Worm (Caenorhabditis elegans) whole organism, L2 larva: ENCODE data around the gene cyp-13B2.
A peak's percentile ranks its signal among the peaks of the same experiment; 100 is the strongest.

Source experiments
- C34F6.9 ChIP-seq: fragments of 150-350 bp; optimal IDR thresholded peaks from 2 replicates; lab custom pipeline; 2014; ENCODE audit warnings: missing biosample characterization, missing genetic modification characterization
- F13H6.1 ChIP-seq: sonication (generic microtip); optimal IDR thresholded peaks from 2 replicates; lab custom pipeline; 2016; ENCODE audit warnings: missing genetic modification characterization, missing compliant biosample characterization
- R02D3.7 ChIP-seq: fragments of 150-350 bp; optimal IDR thresholded peaks from 2 replicates; lab custom pipeline; 2014; ENCODE audit warnings: missing biosample characterization, missing genetic modification characterization
- Y55F3AM.14 ChIP-seq: fragments of 200-800 bp; sonication (Bioruptor generic); optimal IDR thresholded peaks from 2 replicates; lab custom pipeline; 2018; ENCODE audit warnings: mild to moderate bottlenecking, missing genetic modification characterization, missing compliant biosample characterization
- ZK546.5 ChIP-seq: sonication (generic microtip); optimal IDR thresholded peaks from 2 replicates; lab custom pipeline; 2017; ENCODE audit warnings: missing biosample characterization, missing genetic modification characterization
- alr-1 ChIP-seq: fragments of 150-350 bp; optimal IDR thresholded peaks from 2 replicates; lab custom pipeline; 2014; ENCODE audit warnings: missing biosample characterization, missing genetic modification characterization
- aly-2 ChIP-seq: fragments of 150-350 bp; optimal IDR thresholded peaks from 2 replicates; lab custom pipeline; 2014; ENCODE audit warnings: missing biosample characterization, missing genetic modification characterization
- ama-1 ChIP-seq: fragments of 150-350 bp; optimal IDR thresholded peaks from 2 replicates; lab custom pipeline; 2018; ENCODE audit warnings: inconsistent platforms
- ceh-16 ChIP-seq: fragments of 150-350 bp; optimal IDR thresholded peaks from 2 replicates; lab custom pipeline; 2014; ENCODE audit warnings: missing biosample characterization, missing genetic modification characterization
- ceh-82 ChIP-seq: fragments of 150-350 bp; optimal IDR thresholded peaks from 2 replicates; lab custom pipeline; 2014; ENCODE audit warnings: missing biosample characterization, missing genetic modification characterization
- crh-2 ChIP-seq: sonication (generic microtip); optimal IDR thresholded peaks from 2 replicates; lab custom pipeline; 2017; ENCODE audit warnings: missing biosample characterization, missing genetic modification characterization
- dmd-4 ChIP-seq: sonication (generic microtip); optimal IDR thresholded peaks from 2 replicates; lab custom pipeline; 2017; ENCODE audit warnings: missing biosample characterization, missing genetic modification characterization
- egl-27 ChIP-seq: sonication (generic microtip); optimal IDR thresholded peaks from 3 replicates; lab custom pipeline; 2017; ENCODE audit warnings: missing biosample characterization, missing genetic modification reagents, missing genetic modification characterization
- elt-1 ChIP-seq: fragments of 150-350 bp; optimal IDR thresholded peaks from 2 replicates; lab custom pipeline; 2014; ENCODE audit warnings: missing biosample characterization, missing genetic modification characterization
- elt-3 ChIP-seq: sonication (generic microtip); optimal IDR thresholded peaks from 2 replicates; lab custom pipeline; 2017; ENCODE audit warnings: missing biosample characterization, missing genetic modification characterization
- fos-1 ChIP-seq: fragments of 150-350 bp; optimal IDR thresholded peaks from 2 replicates; lab custom pipeline; 2014; ENCODE audit warnings: missing biosample characterization, missing genetic modification characterization
- gmeb-1 ChIP-seq: fragments of 150-350 bp; optimal IDR thresholded peaks from 2 replicates; lab custom pipeline; 2014; ENCODE audit warnings: missing biosample characterization, missing genetic modification characterization
- lin-13 ChIP-seq: fragments of 150-350 bp; optimal IDR thresholded peaks from 2 replicates; lab custom pipeline; 2014; ENCODE audit warnings: missing biosample characterization, missing genetic modification reagents, missing genetic modification characterization
- lin-39 ChIP-seq: fragments of 150-350 bp; optimal IDR thresholded peaks from 2 replicates; lab custom pipeline; 2014; ENCODE audit warnings: missing biosample characterization, missing genetic modification reagents, missing genetic modification characterization
- lsy-2 ChIP-seq, 2 experiments: fragments of 150-350 bp in 1 of 2; sonication (generic microtip) in 1 of 2; optimal IDR thresholded peaks; 2 replicates each; lab custom pipeline; 2014 to 2017; ENCODE audit warnings: missing biosample characterization in 2 of 2, missing genetic modification characterization in 2 of 2
- mdl-1 ChIP-seq, 2 experiments: fragments of 150-350 bp in 1 of 2; sonication (generic microtip) in 1 of 2; optimal IDR thresholded peaks; 2 replicates each; lab custom pipeline; 2017; ENCODE audit warnings: missing biosample characterization in 2 of 2, missing genetic modification characterization in 2 of 2
- nhr-10 ChIP-seq: sonication (generic microtip); optimal IDR thresholded peaks from 2 replicates; lab custom pipeline; 2017; ENCODE audit warnings: missing biosample characterization, missing genetic modification characterization
- nhr-11 ChIP-seq: fragments of 150-350 bp; optimal IDR thresholded peaks from 2 replicates; lab custom pipeline; 2014; ENCODE audit warnings: missing biosample characterization, missing genetic modification characterization
- nhr-129 ChIP-seq: fragments of 150-350 bp; optimal IDR thresholded peaks from 2 replicates; lab custom pipeline; 2014; ENCODE audit warnings: missing biosample characterization, missing genetic modification characterization
- nhr-21 ChIP-seq: fragments of 150-350 bp; optimal IDR thresholded peaks from 2 replicates; lab custom pipeline; 2014; ENCODE audit warnings: missing biosample characterization, missing genetic modification characterization
- nhr-23 ChIP-seq: fragments of 150-350 bp; optimal IDR thresholded peaks from 2 replicates; lab custom pipeline; 2014; ENCODE audit warnings: missing biosample characterization, missing genetic modification reagents, missing genetic modification characterization
- nhr-237 ChIP-seq: fragments of 150-350 bp; optimal IDR thresholded peaks from 2 replicates; lab custom pipeline; 2014; ENCODE audit warnings: missing biosample characterization, missing genetic modification characterization
- nhr-25 ChIP-seq: fragments of 150-350 bp; sonication (generic microtip); optimal IDR thresholded peaks from 3 replicates; lab custom pipeline; 2014; ENCODE audit warnings: missing biosample characterization, missing genetic modification characterization
- nhr-6 ChIP-seq: fragments of 150-350 bp; optimal IDR thresholded peaks from 2 replicates; lab custom pipeline; 2014; ENCODE audit warnings: missing biosample characterization, missing genetic modification characterization
- sem-4 ChIP-seq: fragments of 150-350 bp; optimal IDR thresholded peaks from 2 replicates; lab custom pipeline; 2014; ENCODE audit warnings: missing biosample characterization, missing genetic modification reagents, missing genetic modification characterization
- skn-1 ChIP-seq: sonication (generic microtip); optimal IDR thresholded peaks from 2 replicates; lab custom pipeline; 2017; ENCODE audit warnings: missing biosample characterization, missing genetic modification characterization
- sma-3 ChIP-seq: sonication (generic microtip); optimal IDR thresholded peaks from 2 replicates; lab custom pipeline; 2016; ENCODE audit warnings: missing genetic modification reagents, missing genetic modification characterization, missing compliant biosample characterization
- sma-9 ChIP-seq, 2 experiments: fragments of 150-350 bp in 1 of 2; sonication (generic microtip) in 1 of 2; optimal IDR thresholded peaks; 2 replicates each; lab custom pipeline; 2014 to 2016; ENCODE audit warnings: missing genetic modification characterization in 2 of 2, mild to moderate bottlenecking in 1 of 2, missing biosample characterization in 1 of 2, missing compliant biosample characterization in 1 of 2, missing genetic modification reagents in 1 of 2, moderate library complexity in 1 of 2
- snpc-4 ChIP-seq: fragments of 150-350 bp; optimal IDR thresholded peaks from 2 replicates; lab custom pipeline; 2014; ENCODE audit warnings: missing biosample characterization, missing genetic modification characterization
- unc-55 ChIP-seq: fragments of 150-350 bp; sonication (generic microtip); optimal IDR thresholded peaks from 3 replicates; lab custom pipeline; 2014; ENCODE audit warnings: missing biosample characterization, missing genetic modification reagents, missing genetic modification characterization
- ztf-1 ChIP-seq: fragments of 200-800 bp; sonication (Bioruptor generic); conservative IDR thresholded peaks from 2 replicates; pipeline ENCODE4 v1.3.6; 2022; ENCODE audit warnings: missing genetic modification characterization, missing compliant biosample characterization
- ztf-11 ChIP-seq: sonication (generic microtip); optimal IDR thresholded peaks from 2 replicates; lab custom pipeline; 2017; ENCODE audit warnings: missing biosample characterization, missing genetic modification characterization
- ztf-4 ChIP-seq: fragments of 150-350 bp; optimal IDR thresholded peaks from 2 replicates; lab custom pipeline; 2014; ENCODE audit warnings: missing biosample characterization, missing genetic modification characterization

The cyp-13B2 gene

ce11 chrX:14185631-14186030 is 39.7 kb upstream of the cyp-13B2 start:
- TF ChIP-seq R02D3.7 (tag; lab: Kevin White, UChicago) (no peak), skn-1 (tag; lab: Kevin White, UChicago) (no peak), elt-3 (tag; lab: Kevin White, UChicago) (no peak), ceh-82 (tag; lab: Kevin White, UChicago) (no peak), ZK546.5 (tag; lab: Kevin White, UChicago) (no peak), mdl-1 (tag; optimal IDR thresholded peaks at IDR 0.05; lab: Kevin White, UChicago) (no peak), ceh-16 (tag; lab: Kevin White, UChicago) (no peak)

- TF ChIP-seq sma-9 (GFP tag; optimal IDR thresholded peaks at IDR 0.05; lab: Kevin White, UChicago) (no peak), sma-9 (tag; optimal IDR thresholded peaks at IDR 0.05; lab: Kevin White, UChicago) (no peak), nhr-25 (no peak), C34F6.9 (tag; lab: Kevin White, UChicago) (no peak), ztf-11 (tag; lab: Kevin White, UChicago) (no peak), skn-1 (tag; lab: Kevin White, UChicago) (no peak), nhr-10 (no peak), nhr-21 (no peak), sma-3 (GFP tag; lab: Kevin White, UChicago) (no peak), crh-2 (tag; lab: Kevin White, UChicago) (no peak), nhr-23 (no peak), F13H6.1 (tag; lab: Kevin White, UChicago) (no peak), lin-13 (GFP tag; lab: Kevin White, UChicago) (no peak), ztf-1 (no peak), aly-2 (no peak)
Measured at ce11 chrX:14186466-14186865, 38.9 kb upstream of the cyp-13B2 start, which contains the start of gene ceh-36. Gene ceh-36, minus strand, starts transcription at chrX:14186566.

ce11 chrX:14194251-14194650 is 31.1 kb upstream of the cyp-13B2 start:
- TF ChIP-seq sma-9 (GFP tag; optimal IDR thresholded peaks at IDR 0.05; lab: Kevin White, UChicago) (peak; percentile 72), sma-9 (tag; optimal IDR thresholded peaks at IDR 0.05; lab: Kevin White, UChicago) (no peak), fos-1 (tag; lab: Kevin White, UChicago) (peak; percentile 42), lsy-2 (tag; optimal IDR thresholded peaks at IDR 0.05; lab: Kevin White, UChicago) (peak in 1 of 2 experiments; percentile 45), gmeb-1 (tag; lab: Kevin White, UChicago) (peak; percentile 32), unc-55 (GFP tag; lab: Kevin White, UChicago) (no peak), elt-1 (tag; lab: Kevin White, UChicago) (no peak)

ce11 chrX:14206321-14206720 is 19.1 kb upstream of the cyp-13B2 start:
- TF ChIP-seq lsy-2 (tag; optimal IDR thresholded peaks at IDR 0.05; lab: Kevin White, UChicago): no peak
- TF ChIP-seq nhr-21: no peak
- no peak for TF ChIP-seq ztf-11 (tag; lab: Kevin White, UChicago)
- TF ChIP-seq fos-1 (tag; lab: Kevin White, UChicago): peak; percentile 67

ce11 chrX:14207942-14208341 is 17.4 kb upstream of the cyp-13B2 start, which contains the start of gene ceh-37:
Gene ceh-37, minus strand, starts transcription at chrX:14208000.
- TF ChIP-seq crh-2 (tag; lab: Kevin White, UChicago) (peak; percentile 37), fos-1 (tag; lab: Kevin White, UChicago) (peak; percentile 60), nhr-129 (tag; lab: Kevin White, UChicago) (no peak)

- TF ChIP-seq nhr-25: no peak
- peak; percentile 17 for TF ChIP-seq fos-1 (tag; lab: Kevin White, UChicago)
Measured at ce11 chrX:14213314-14213713, 12.1 kb upstream of the cyp-13B2 start.

ce11 chrX:14214520-14215023 is 10.8 kb upstream of the cyp-13B2 start, which contains the start of gene K06G5.1:
Gene K06G5.1, plus strand, starts transcription at chrX:14214973.
- no peak for TF ChIP-seq aly-2
- no peak for TF ChIP-seq Y55F3AM.14
- TF ChIP-seq C34F6.9 (tag; lab: Kevin White, UChicago): no peak
- no peak for TF ChIP-seq sma-3 (GFP tag; lab: Kevin White, UChicago)
- TF ChIP-seq ztf-4 (tag; lab: Kevin White, UChicago): no peak
- peak; percentile 35 for TF ChIP-seq gmeb-1 (tag; lab: Kevin White, UChicago)
- TF ChIP-seq nhr-10: no peak
- peak; percentile 71 for TF ChIP-seq crh-2 (tag; lab: Kevin White, UChicago)
- TF ChIP-seq fos-1 (tag; lab: Kevin White, UChicago): peak; percentile 99
- no peak for TF ChIP-seq dmd-4 (tag; lab: Kevin White, UChicago)
- TF ChIP-seq lsy-2 (tag; optimal IDR thresholded peaks at IDR 0.05; lab: Kevin White, UChicago): no peak
- no peak for TF ChIP-seq snpc-4 (tag; lab: Kevin White, UChicago)
- no peak for TF ChIP-seq nhr-6 (tag; lab: Kevin White, UChicago)
- no peak for TF ChIP-seq nhr-11
- no peak for TF ChIP-seq egl-27 (tag; lab: Kevin White, UChicago)
- TF ChIP-seq nhr-237 (tag; lab: Kevin White, UChicago): no peak
- TF ChIP-seq alr-1 (tag; lab: Kevin White, UChicago): no peak
- TF ChIP-seq ama-1 (lab: Kevin White, UChicago): no peak
- TF ChIP-seq nhr-25: no peak
- peak; percentile 21 for TF ChIP-seq F13H6.1 (tag; lab: Kevin White, UChicago)
- TF ChIP-seq sem-4 (tag; lab: Kevin White, UChicago): no peak
- TF ChIP-seq nhr-23: no peak
- no peak for TF ChIP-seq lin-39 (tag; lab: Kevin White, UChicago)
- TF ChIP-seq ztf-11 (tag; lab: Kevin White, UChicago): no peak
- TF ChIP-seq ceh-16 (tag; lab: Kevin White, UChicago): no peak
- peak; percentile 25 for TF ChIP-seq skn-1 (tag; lab: Kevin White, UChicago)
